Worm (Caenorhabditis elegans): ENCODE data around the gene arle-14.
A peak's percentile ranks its signal among the peaks of the same experiment; 100 is the strongest.

- TF ChIP-seq tbx-37 (GFP tag; conservative IDR thresholded peaks at IDR 0.05), result peak; percentile 12; the same call in 1 of the 2 replicates
- no peak for TF ChIP-seq ama-1 (optimal IDR thresholded peaks at IDR 0.05)
- TF ChIP-seq aly-1 (tag; optimal IDR thresholded peaks at IDR 0.05), result no peak
These were observed 29.2 kb downstream of the arle-14 start for ce11 chrIII:5721888-5722287.

Measured in whole organism, early embryonic.